Fruit fly (Drosophila melanogaster) whole organism, embryonic: ENCODE measurements around the gene CG32344.

Experiments used
- B-H2 ChIP-seq: fragments of 200-800 bp; sonication (Bioruptor generic); optimal IDR thresholded peaks from 2 replicates; lab custom pipeline; 2018; ENCODE audit warnings: missing biosample characterization, mild to moderate bottlenecking, missing genetic modification characterization
- CG10147 ChIP-seq: fragments of 200-800 bp; sonication (Bioruptor generic); optimal IDR thresholded peaks from 2 replicates; lab custom pipeline; 2019; ENCODE audit warnings: missing biosample characterization, mild to moderate bottlenecking, missing genetic modification characterization, moderate library complexity
- CG10543 ChIP-seq: fragments of 200-800 bp; sonication (Bioruptor generic); optimal IDR thresholded peaks from 3 replicates; lab custom pipeline; 2017; ENCODE audit warnings: missing biosample characterization, mild to moderate bottlenecking, missing genetic modification characterization, moderate library complexity
- CG11093 ChIP-seq: fragments of 200-800 bp; sonication (Bioruptor generic); IDR thresholded peaks from 3 replicates; pipeline ENCODE4 v1.3.6; 2022; ENCODE audit warnings: missing biosample characterization, missing genetic modification characterization
- CG11723 ChIP-seq: fragments of 200-800 bp; sonication (Bioruptor generic); optimal IDR thresholded peaks from 2 replicates; lab custom pipeline; 2017; ENCODE audit warnings: missing biosample characterization, mild to moderate bottlenecking, missing genetic modification characterization
- CG12155 ChIP-seq: fragments of 200-800 bp; sonication (Bioruptor generic); optimal IDR thresholded peaks from 3 replicates; lab custom pipeline; 2016; ENCODE audit warnings: missing biosample characterization, missing genetic modification characterization
- CG12744 ChIP-seq: fragments of 200-800 bp; sonication (Bioruptor generic); optimal IDR thresholded peaks from 2 replicates; lab custom pipeline; 2016; ENCODE audit warnings: missing biosample characterization, missing genetic modification characterization
- CG14014 ChIP-seq: fragments of 200-800 bp; sonication (Bioruptor generic); IDR thresholded peaks from 2 replicates; pipeline ENCODE4 v1.3.6; 2022; ENCODE audit warnings: missing biosample characterization, missing genetic modification characterization
- CG14965 ChIP-seq: fragments of 200-800 bp; sonication (Bioruptor generic); optimal IDR thresholded peaks from 2 replicates; lab custom pipeline; 2016; ENCODE audit warnings: missing biosample characterization, missing genetic modification characterization, borderline replicate concordance
- CG17802 ChIP-seq: fragments of 200-800 bp; sonication (Bioruptor generic); optimal IDR thresholded peaks from 2 replicates; lab custom pipeline; 2018; ENCODE audit warnings: missing biosample characterization, mild to moderate bottlenecking, missing genetic modification characterization, moderate library complexity
- CG17829 ChIP-seq: fragments of 200-800 bp; optimal IDR thresholded peaks from 2 replicates; lab custom pipeline; 2019; ENCODE audit warnings: missing biosample characterization, mild to moderate bottlenecking, missing genetic modification characterization, moderate library complexity
- CG18262 ChIP-seq: fragments of 200-800 bp; optimal IDR thresholded peaks from 3 replicates; lab custom pipeline; 2019; ENCODE audit warnings: missing biosample characterization, mild to moderate bottlenecking, missing genetic modification characterization, moderate library complexity
- CG18764 ChIP-seq: fragments of 200-800 bp; sonication (Bioruptor generic); optimal IDR thresholded peaks from 3 replicates; lab custom pipeline; 2016; ENCODE audit warnings: missing biosample characterization, missing genetic modification characterization
- CG30020 ChIP-seq: fragments of 200-800 bp; optimal IDR thresholded peaks from 2 replicates; lab custom pipeline; 2019; ENCODE audit warnings: missing biosample characterization, mild to moderate bottlenecking, missing genetic modification characterization, moderate library complexity
- CG30403 ChIP-seq: fragments of 200-800 bp; sonication (Bioruptor generic); optimal IDR thresholded peaks from 3 replicates; lab custom pipeline; 2016; ENCODE audit warnings: missing biosample characterization, missing genetic modification characterization
- CG3847 ChIP-seq: fragments of 200-800 bp; sonication (Bioruptor generic); IDR thresholded peaks from 2 replicates; pipeline ENCODE4 v1.3.6; 2022; ENCODE audit warnings: missing biosample characterization, missing genetic modification characterization
- CG3995 ChIP-seq: fragments of 200-800 bp; sonication (Bioruptor generic); optimal IDR thresholded peaks from 3 replicates; lab custom pipeline; 2016; ENCODE audit warnings: missing biosample characterization, missing genetic modification characterization
- CG8089 ChIP-seq: fragments of 200-800 bp; sonication (Bioruptor generic); optimal IDR thresholded peaks from 3 replicates; lab custom pipeline; 2016; ENCODE audit warnings: missing biosample characterization, missing genetic modification characterization
- CG9437 ChIP-seq: fragments of 200-800 bp; sonication (Bioruptor generic); optimal IDR thresholded peaks from 2 replicates; lab custom pipeline; 2018; ENCODE audit warnings: missing biosample characterization, mild to moderate bottlenecking, missing genetic modification characterization
- CG9727 ChIP-seq: fragments of 200-800 bp; sonication (Bioruptor generic); optimal IDR thresholded peaks from 3 replicates; lab custom pipeline; 2017; ENCODE audit warnings: missing biosample characterization, mild to moderate bottlenecking, missing genetic modification characterization
- Deaf1 ChIP-seq: fragments of 200-800 bp; optimal IDR thresholded peaks from 3 replicates; lab custom pipeline; 2019; ENCODE audit warnings: missing biosample characterization, mild to moderate bottlenecking, missing genetic modification characterization, moderate library complexity
- Doc3 ChIP-seq: fragments of 200-800 bp; sonication (Bioruptor generic); IDR thresholded peaks from 3 replicates; pipeline ENCODE4 v1.3.6; 2022; ENCODE audit warnings: missing biosample characterization, missing genetic modification characterization; ENCODE audit not compliant: partially characterized antibody
- Eip74EF ChIP-seq, 2 experiments: fragments of 200-800 bp in 1 of 2; fragments of >200 bp in 1 of 2; sonication (Bioruptor generic) in 1 of 2; optimal IDR thresholded peaks; 2 replicates each; lab custom pipeline; 2017 to 2019; ENCODE audit warnings: missing biosample characterization in 2 of 2, missing genetic modification characterization in 2 of 2, mild to moderate bottlenecking in 1 of 2, moderate library complexity in 1 of 2
- Gug ChIP-seq: fragments of 200-800 bp; sonication (Bioruptor generic); IDR thresholded peaks from 4 replicates; pipeline ENCODE4 v1.3.6; 2022; ENCODE audit warnings: missing biosample characterization, missing genetic modification characterization
- H15 ChIP-seq: fragments of 200-800 bp; sonication (Bioruptor generic); IDR thresholded peaks from 3 replicates; pipeline ENCODE4 v1.3.6; 2022; ENCODE audit warnings: missing biosample characterization, missing genetic modification characterization
- HLHmδ ChIP-seq: fragments of 200-800 bp; sonication (Bioruptor generic); optimal IDR thresholded peaks from 2 replicates; lab custom pipeline; 2018; ENCODE audit warnings: missing biosample characterization, mild to moderate bottlenecking, missing genetic modification characterization, moderate library complexity
- Hey ChIP-seq: fragments of 200-800 bp; sonication (Bioruptor generic); optimal IDR thresholded peaks from 3 replicates; lab custom pipeline; 2018; ENCODE audit warnings: missing biosample characterization, mild to moderate bottlenecking, missing genetic modification characterization
- Hmx ChIP-seq: fragments of 200-800 bp; sonication (Bioruptor generic); optimal IDR thresholded peaks from 2 replicates; lab custom pipeline; 2016; ENCODE audit warnings: missing biosample characterization, missing genetic modification characterization
- Max ChIP-seq: fragments of 200-800 bp; sonication (Bioruptor generic); optimal IDR thresholded peaks from 2 replicates; lab custom pipeline; 2016; ENCODE audit warnings: missing biosample characterization, mild to moderate bottlenecking, missing genetic modification characterization
- Optix ChIP-seq: fragments of 200-800 bp; sonication (Bioruptor generic); IDR thresholded peaks from 3 replicates; pipeline ENCODE4 v1.3.6; 2022; ENCODE audit warnings: missing biosample characterization, missing genetic modification characterization
- Rx ChIP-seq: fragments of 200-800 bp; sonication (Bioruptor generic); IDR thresholded peaks from 2 replicates; pipeline ENCODE4 v1.3.6; 2022; ENCODE audit warnings: missing biosample characterization, missing genetic modification characterization
- TFAM ChIP-seq: fragments of 200-800 bp; sonication (Bioruptor generic); optimal IDR thresholded peaks from 2 replicates; lab custom pipeline; 2017; ENCODE audit warnings: missing biosample characterization, missing genetic modification characterization, inconsistent platforms
- cg ChIP-seq: fragments of 200-800 bp; sonication (Bioruptor generic); optimal IDR thresholded peaks from 3 replicates; lab custom pipeline; 2019; ENCODE audit warnings: missing biosample characterization, mild to moderate bottlenecking, missing genetic modification characterization, moderate library complexity
- chn ChIP-seq: fragments of 200-800 bp; sonication (Bioruptor generic); optimal IDR thresholded peaks from 2 replicates; lab custom pipeline; 2016; ENCODE audit warnings: missing biosample characterization, missing genetic modification characterization
- fd102C ChIP-seq: fragments of 200-800 bp; sonication (Bioruptor generic); optimal IDR thresholded peaks from 2 replicates; lab custom pipeline; 2018; ENCODE audit warnings: missing biosample characterization, mild to moderate bottlenecking, missing genetic modification characterization, moderate library complexity
- kni ChIP-seq: fragments of 200-800 bp; sonication (Bioruptor generic); optimal IDR thresholded peaks from 3 replicates; lab custom pipeline; 2017; ENCODE audit warnings: mild to moderate bottlenecking, missing biosample characterization, missing genetic modification reagents, missing genetic modification characterization
- mirr ChIP-seq: fragments of 200-800 bp; sonication (Bioruptor generic); optimal IDR thresholded peaks from 3 replicates; lab custom pipeline; 2018; ENCODE audit warnings: missing biosample characterization, mild to moderate bottlenecking, missing genetic modification characterization
- nmo ChIP-seq: fragments of 200-800 bp; sonication (Bioruptor generic); optimal IDR thresholded peaks from 2 replicates; lab custom pipeline; 2018; ENCODE audit warnings: missing biosample characterization, mild to moderate bottlenecking, missing genetic modification characterization, moderate library complexity
- otp ChIP-seq: fragments of 200-800 bp; sonication (Bioruptor generic); IDR thresholded peaks from 3 replicates; pipeline ENCODE4, ENCODE4 v1.3.6; 2022; ENCODE audit warnings: missing biosample characterization, missing genetic modification characterization
- prd ChIP-seq, 3 experiments: fragments of >200 bp in 2 of 3; fragments of 200-800 bp in 1 of 3; sonication (Bioruptor generic) in 1 of 3; optimal IDR thresholded peaks in 2 of 3; IDR thresholded peaks in 1 of 3; 2 replicates in 2 of 3; 3 replicates in 1 of 3; pipeline versions ENCODE4 v1.3.6 to Lab custom; 2017 to 2022; ENCODE audit warnings: missing biosample characterization in 1 of 3, missing genetic modification characterization in 1 of 3
- row ChIP-seq: fragments of 200-800 bp; sonication (Bioruptor generic); IDR thresholded peaks from 3 replicates; pipeline ENCODE4 v1.3.6; 2022; ENCODE audit warnings: missing biosample characterization, missing genetic modification characterization
- sna ChIP-seq: fragments of 200-800 bp; sonication (Bioruptor generic); IDR thresholded peaks from 2 replicates; pipeline ENCODE4 v1.3.6; 2022; ENCODE audit warnings: missing biosample characterization, missing genetic modification characterization; ENCODE audit not compliant: partially characterized antibody
- tio ChIP-seq: fragments of 200-800 bp; sonication (Bioruptor generic); optimal IDR thresholded peaks from 2 replicates; lab custom pipeline; 2017; ENCODE audit warnings: missing biosample characterization, missing genetic modification characterization, inconsistent platforms
- tna ChIP-seq: fragments of 200-800 bp; sonication (Bioruptor generic); IDR thresholded peaks from 2 replicates; pipeline ENCODE4 v1.3.6; 2022; ENCODE audit warnings: missing biosample characterization, missing genetic modification characterization; ENCODE audit not compliant: partially characterized antibody
- trh ChIP-seq: fragments of 200-800 bp; sonication (Bioruptor generic); optimal IDR thresholded peaks from 2 replicates; lab custom pipeline; 2016; ENCODE audit warnings: missing biosample characterization, missing genetic modification characterization
- unpg ChIP-seq: fragments of 200-800 bp; sonication (Bioruptor generic); optimal IDR thresholded peaks from 3 replicates; lab custom pipeline; 2018; ENCODE audit warnings: missing biosample characterization, mild to moderate bottlenecking, missing genetic modification characterization, moderate library complexity
- zfh2 ChIP-seq: fragments of 200-800 bp; sonication (Bioruptor generic); optimal IDR thresholded peaks from 2 replicates; lab custom pipeline; 2016; ENCODE audit warnings: missing biosample characterization, missing genetic modification characterization

Gene CG32344

dm6 chr3L:346656-347640, 22.4 kb upstream of the CG32344 start, which contains the start of gene mth (continued):
- TF ChIP-seq Eip74EF (GFP tag; optimal IDR thresholded peaks at IDR 0.05; lab: Kevin White, UChicago) (no peak), otp (GFP tag; lab: Robert Waterston, UW) (no peak), unpg (GFP tag; lab: Kevin White, UChicago) (no peak), chn (GFP tag; lab: Kevin White, UChicago) (peak; percentile 43), cg (GFP tag; lab: Kevin White, UChicago) (peak; percentile 40), trh (GFP tag; lab: Kevin White, UChicago) (no peak), CG14965 (no peak), H15 (GFP tag; lab: Robert Waterston, UW) (peak; percentile 49; the same call in 1 of the 3 replicates), TFAM (GFP tag; lab: Kevin White, UChicago) (no peak), CG3995 (GFP tag; lab: Kevin White, UChicago) (peak; percentile 54), CG10147 (GFP tag; lab: Kevin White, UChicago) (no peak), CG17829 (tag; lab: Kevin White, UChicago) (peak; percentile 48), fd102C (GFP tag; lab: Kevin White, UChicago) (no peak), tio (GFP tag; lab: Kevin White, UChicago) (no peak), CG3847 (GFP tag; lab: Robert Waterston, UW) (peak; percentile 49), Hmx (GFP tag; lab: Kevin White, UChicago) (peak; percentile 29), CG30403 (GFP tag; lab: Kevin White, UChicago) (peak; percentile 54), CG11723 (GFP tag; lab: Kevin White, UChicago) (no peak), Rx (GFP tag; lab: Robert Waterston, UW) (no peak), Hey (tag; lab: Kevin White, UChicago) (no peak), CG12155 (GFP tag; lab: Kevin White, UChicago) (peak; percentile 25), CG8089 (peak; percentile 52), CG30020 (tag; lab: Kevin White, UChicago) (peak; percentile 89), CG10543 (GFP tag; lab: Kevin White, UChicago) (no peak), zfh2 (GFP tag; lab: Kevin White, UChicago) (peak; percentile 26), CG11093 (no peak), row (GFP tag; lab: Robert Waterston, UW) (peak; percentile 87), Deaf1 (tag; lab: Kevin White, UChicago) (peak; percentile 25), B-H2 (GFP tag; lab: Kevin White, UChicago) (no peak), prd (optimal IDR thresholded peaks at IDR 0.05; lab: Kevin White, UChicago) (no peak), prd (GFP tag; IDR thresholded peaks at IDR 0.05; lab: Robert Waterston, UW) (peak; percentile 63), sna (peak; percentile 100), CG9727 (GFP tag; lab: Kevin White, UChicago) (peak; percentile 75), CG17802 (tag; lab: Kevin White, UChicago) (peak; percentile 92), Doc3 (peak; percentile 99), CG14014 (GFP tag; lab: Robert Waterston, UW) (0 out of 2 replicates have a peak, but pooled peaks have one; percentile 28), CG18262 (tag; lab: Kevin White, UChicago) (peak; percentile 49), Max (GFP tag; lab: Kevin White, UChicago) (peak; percentile 31), nmo (GFP tag; lab: Kevin White, UChicago) (peak; percentile 81), Gug (GFP tag; lab: Robert Waterston, UW) (peak; percentile 48; the same call in 1 of the 4 replicates), Optix (GFP tag; lab: Robert Waterston, UW) (peak; percentile 56; the same call in 1 of the 3 replicates), tna (peak; percentile 95), HLHmδ (GFP tag; lab: Kevin White, UChicago) (no peak), mirr (no peak), CG18764 (GFP tag; lab: Kevin White, UChicago) (peak; percentile 36), CG12744 (GFP tag; lab: Kevin White, UChicago) (no peak), kni (GFP tag; lab: Kevin White, UChicago) (peak; percentile 4), CG9437 (GFP tag; lab: Kevin White, UChicago) (peak; percentile 89)
